Fruit fly (Drosophila melanogaster) Kc167 (cell line): ENCODE results near the gene CG42489.

Experiments
- Myc ChIP-seq: fragments of >200 bp; optimal IDR thresholded peaks from 2 replicates; lab custom pipeline; 2017; ENCODE audit warnings: missing external identifiers
- Sin3A ChIP-seq: fragments of >200 bp; optimal IDR thresholded peaks from 2 replicates; lab custom pipeline; 2018; ENCODE audit warnings: missing external identifiers
- h ChIP-seq: fragments of >200 bp; optimal IDR thresholded peaks from 3 replicates; lab custom pipeline; 2018; ENCODE audit warnings: missing external identifiers
- insv ChIP-seq: fragments of >200 bp; optimal IDR thresholded peaks from 3 replicates; lab custom pipeline; 2018; ENCODE audit warnings: missing external identifiers
- psq ChIP-seq: fragments of >200 bp; optimal IDR thresholded peaks from 2 replicates; lab custom pipeline; 2017; ENCODE audit warnings: missing external identifiers
- ttk ChIP-seq: sonication (Bioruptor generic); optimal IDR thresholded peaks from 2 replicates; lab custom pipeline; 2017; ENCODE audit warnings: missing external identifiers

CG42489 gene

dm6 chr3R:8619089-8619488 lies 35.5 kb downstream of the CG42489 start:
- TF ChIP-seq Sin3A (lab: Kevin White, UChicago) (no peak), insv (lab: Kevin White, UChicago) (no peak), Myc (lab: Kevin White, UChicago) (no peak), h (lab: Kevin White, UChicago) (no peak), ttk (lab: Kevin White, UChicago) (no peak)

- TF ChIP-seq ttk (lab: Kevin White, UChicago) (no peak), Myc (lab: Kevin White, UChicago) (no peak), insv (lab: Kevin White, UChicago) (no peak), psq (lab: Kevin White, UChicago) (no peak), Sin3A (lab: Kevin White, UChicago) (no peak), h (lab: Kevin White, UChicago) (no peak)
Observed at dm6 chr3R:8616149-8616548, 38.4 kb downstream of the CG42489 start.
